Fruit fly (Drosophila melanogaster) whole organism, prepupa: ENCODE measurements around the gene mRpL13.

Source experiments
- Blimp-1 ChIP-seq: fragments of 200-800 bp; sonication (Bioruptor generic); optimal IDR thresholded peaks from 3 replicates; lab custom pipeline; 2017; ENCODE audit warnings: missing biosample characterization, missing genetic modification characterization, mild to moderate bottlenecking, moderate library complexity, missing genetic modification reagents
- CG10631 ChIP-seq: fragments of 200-800 bp; sonication (Bioruptor generic); optimal IDR thresholded peaks from 2 replicates; lab custom pipeline; 2016; ENCODE audit warnings: missing biosample characterization, missing genetic modification characterization
- CG11762 ChIP-seq: fragments of 200-800 bp; sonication (Bioruptor generic); optimal IDR thresholded peaks from 3 replicates; lab custom pipeline; 2016; ENCODE audit warnings: missing biosample characterization, missing genetic modification characterization; ENCODE audit not compliant: insufficient read depth
- CG11902 ChIP-seq: fragments of 200-800 bp; sonication (Bioruptor generic); optimal IDR thresholded peaks from 3 replicates; lab custom pipeline; 2016; ENCODE audit warnings: missing biosample characterization, missing genetic modification characterization
- CG15336 ChIP-seq: fragments of 200-800 bp; sonication (Bioruptor generic); IDR thresholded peaks from 2 replicates; pipeline ENCODE4 v1.3.6; 2022; ENCODE audit warnings: missing biosample characterization, missing genetic modification characterization
- CG1621 ChIP-seq: fragments of 200-800 bp; sonication (Bioruptor generic); optimal IDR thresholded peaks from 3 replicates; lab custom pipeline; 2018; ENCODE audit warnings: missing biosample characterization, mild to moderate bottlenecking, missing genetic modification characterization
- CG3032 ChIP-seq: fragments of 200-800 bp; optimal IDR thresholded peaks from 2 replicates; lab custom pipeline; 2019; ENCODE audit warnings: missing biosample characterization, mild to moderate bottlenecking, missing genetic modification characterization, moderate library complexity
- CG32006 ChIP-seq: fragments of 200-800 bp; sonication (Bioruptor generic); optimal IDR thresholded peaks from 3 replicates; lab custom pipeline; 2017; ENCODE audit warnings: missing biosample characterization, mild to moderate bottlenecking, missing genetic modification characterization
- CG34406 ChIP-seq: fragments of 200-800 bp; sonication (Bioruptor generic); optimal IDR thresholded peaks from 3 replicates; lab custom pipeline; 2016; ENCODE audit warnings: missing biosample characterization, missing genetic modification characterization
- CG6163 ChIP-seq: fragments of 200-800 bp; sonication (Bioruptor generic); IDR thresholded peaks from 3 replicates; pipeline ENCODE4 v1.3.6; 2022; ENCODE audit warnings: missing biosample characterization, missing genetic modification characterization
- CG6792 ChIP-seq: fragments of 200-800 bp; sonication (Bioruptor generic); optimal IDR thresholded peaks from 3 replicates; lab custom pipeline; 2016; ENCODE audit warnings: missing biosample characterization, missing genetic modification characterization
- CG8632 ChIP-seq: fragments of 200-800 bp; sonication (Bioruptor generic); optimal IDR thresholded peaks from 3 replicates; lab custom pipeline; 2016; ENCODE audit warnings: missing biosample characterization, missing genetic modification characterization
- CG9139 ChIP-seq: fragments of 200-800 bp; sonication (Bioruptor generic); optimal IDR thresholded peaks from 3 replicates; lab custom pipeline; 2017; ENCODE audit warnings: missing biosample characterization, mild to moderate bottlenecking, missing genetic modification characterization
- Ets21C ChIP-seq: fragments of 200-800 bp; sonication (Bioruptor generic); optimal IDR thresholded peaks from 3 replicates; lab custom pipeline; 2016; ENCODE audit warnings: missing biosample characterization, missing genetic modification characterization
- Ets96B ChIP-seq: fragments of 200-800 bp; optimal IDR thresholded peaks from 2 replicates; lab custom pipeline; 2019; ENCODE audit warnings: missing biosample characterization, mild to moderate bottlenecking, missing genetic modification characterization, moderate library complexity
- Gug ChIP-seq: fragments of 200-800 bp; sonication (Bioruptor generic); IDR thresholded peaks from 2 replicates; pipeline ENCODE4 v1.3.6; 2022; ENCODE audit warnings: missing biosample characterization, missing genetic modification characterization
- Hr38 ChIP-seq: sonication (Bioruptor generic); optimal IDR thresholded peaks from 2 replicates; lab custom pipeline; 2016; ENCODE audit warnings: missing biosample characterization, missing genetic modification characterization
- Hr4 ChIP-seq: fragments of 200-800 bp; sonication (Bioruptor generic); optimal IDR thresholded peaks from 3 replicates; lab custom pipeline; 2016; ENCODE audit warnings: missing biosample characterization, missing genetic modification characterization
- OdsH ChIP-seq: fragments of 200-800 bp; sonication (Bioruptor generic); optimal IDR thresholded peaks from 3 replicates; lab custom pipeline; 2016; ENCODE audit warnings: missing biosample characterization, missing genetic modification characterization
- Smox ChIP-seq: fragments of 200-800 bp; sonication (Bioruptor generic); optimal IDR thresholded peaks from 3 replicates; lab custom pipeline; 2016; ENCODE audit warnings: missing biosample characterization, missing genetic modification characterization
- Sox102F ChIP-seq: fragments of 200-800 bp; sonication (Bioruptor generic); optimal IDR thresholded peaks from 2 replicates; lab custom pipeline; 2016; ENCODE audit warnings: missing biosample characterization, mild to moderate bottlenecking, missing genetic modification characterization
- Sox14 ChIP-seq: fragments of 200-800 bp; sonication (Bioruptor generic); optimal IDR thresholded peaks from 3 replicates; lab custom pipeline; 2016; ENCODE audit warnings: missing biosample characterization, missing genetic modification characterization
- Sox15 ChIP-seq: fragments of 200-800 bp; sonication (Bioruptor generic); optimal IDR thresholded peaks from 3 replicates; lab custom pipeline; 2016; ENCODE audit warnings: missing biosample characterization, missing genetic modification characterization
- acj6 ChIP-seq: fragments of 200-800 bp; sonication (Bioruptor generic); optimal IDR thresholded peaks from 3 replicates; lab custom pipeline; 2016; ENCODE audit warnings: missing biosample characterization, missing genetic modification characterization
- cyc ChIP-seq: fragments of 200-800 bp; sonication (Bioruptor generic); optimal IDR thresholded peaks from 3 replicates; lab custom pipeline; 2016; ENCODE audit warnings: missing biosample characterization, missing genetic modification characterization
- dac ChIP-seq: fragments of 200-800 bp; sonication (Bioruptor generic); optimal IDR thresholded peaks from 2 replicates; lab custom pipeline; 2017; ENCODE audit warnings: missing biosample characterization, mild to moderate bottlenecking, missing genetic modification characterization
- dsx ChIP-seq: fragments of 200-800 bp; optimal IDR thresholded peaks from 3 replicates; lab custom pipeline; 2019; ENCODE audit warnings: missing biosample characterization, mild to moderate bottlenecking, missing genetic modification characterization, moderate library complexity; ENCODE audit not compliant: poor library complexity, severe bottlenecking
- eg ChIP-seq: fragments of 200-800 bp; sonication (Bioruptor generic); IDR thresholded peaks from 3 replicates; pipeline ENCODE4 v1.3.6; 2022; ENCODE audit warnings: missing biosample characterization, missing genetic modification characterization
- esn ChIP-seq: fragments of 200-800 bp; sonication (Bioruptor generic); optimal IDR thresholded peaks from 2 replicates; lab custom pipeline; 2016; ENCODE audit warnings: missing biosample characterization, mild to moderate bottlenecking, missing genetic modification characterization, moderate library complexity
- fd59A ChIP-seq: fragments of 200-800 bp; sonication (Bioruptor generic); optimal IDR thresholded peaks from 2 replicates; lab custom pipeline; 2017; ENCODE audit warnings: missing biosample characterization, mild to moderate bottlenecking, missing genetic modification characterization, missing genetic modification reagents
- fd85E ChIP-seq: fragments of 200-800 bp; sonication (Bioruptor generic); optimal IDR thresholded peaks from 3 replicates; lab custom pipeline; 2016; ENCODE audit warnings: missing biosample characterization, missing genetic modification characterization
- fkh ChIP-seq: fragments of 200-800 bp; sonication (Bioruptor generic); optimal IDR thresholded peaks from 3 replicates; lab custom pipeline; 2017; ENCODE audit warnings: missing biosample characterization, mild to moderate bottlenecking, missing genetic modification characterization, moderate library complexity
- lz ChIP-seq: fragments of 200-800 bp; sonication (Bioruptor generic); optimal IDR thresholded peaks from 3 replicates; lab custom pipeline; 2016; ENCODE audit warnings: missing biosample characterization, missing genetic modification characterization
- net ChIP-seq: fragments of 200-800 bp; sonication (Bioruptor generic); optimal IDR thresholded peaks from 3 replicates; lab custom pipeline; 2016; ENCODE audit warnings: missing biosample characterization, missing genetic modification characterization
- salr ChIP-seq, 2 experiments: fragments of 200-800 bp; sonication (Bioruptor generic); optimal IDR thresholded peaks; 3 replicates each; lab custom pipeline; 2016 to 2018; ENCODE audit warnings: missing biosample characterization in 2 of 2, missing genetic modification characterization in 2 of 2, mild to moderate bottlenecking in 1 of 2
- spab ChIP-seq: fragments of 200-800 bp; sonication (Bioruptor generic); optimal IDR thresholded peaks from 2 replicates; lab custom pipeline; 2017; ENCODE audit warnings: missing biosample characterization, mild to moderate bottlenecking, missing genetic modification characterization, missing genetic modification reagents
- ss ChIP-seq, 2 experiments: fragments of 200-800 bp; sonication (Bioruptor generic); optimal IDR thresholded peaks; 2 replicates in 1 of 2; 3 replicates in 1 of 2; lab custom pipeline; 2017 to 2018; ENCODE audit warnings: mild to moderate bottlenecking in 2 of 2, missing biosample characterization in 2 of 2, missing genetic modification characterization in 2 of 2, moderate library complexity in 1 of 2
- svp ChIP-seq: fragments of 200-800 bp; sonication (Bioruptor generic); peaks from one replicate; lab custom pipeline; 2016; ENCODE audit warnings: missing biosample characterization, missing genetic modification characterization
- topi ChIP-seq: fragments of 200-800 bp; sonication (Bioruptor generic); optimal IDR thresholded peaks from 3 replicates; lab custom pipeline; 2016; ENCODE audit warnings: missing biosample characterization, missing genetic modification characterization
- vri ChIP-seq: fragments of 200-800 bp; sonication (Bioruptor generic); optimal IDR thresholded peaks from 3 replicates; lab custom pipeline; 2016; ENCODE audit warnings: missing biosample characterization, mild to moderate bottlenecking, missing genetic modification characterization

The mRpL13 gene

DNA sequence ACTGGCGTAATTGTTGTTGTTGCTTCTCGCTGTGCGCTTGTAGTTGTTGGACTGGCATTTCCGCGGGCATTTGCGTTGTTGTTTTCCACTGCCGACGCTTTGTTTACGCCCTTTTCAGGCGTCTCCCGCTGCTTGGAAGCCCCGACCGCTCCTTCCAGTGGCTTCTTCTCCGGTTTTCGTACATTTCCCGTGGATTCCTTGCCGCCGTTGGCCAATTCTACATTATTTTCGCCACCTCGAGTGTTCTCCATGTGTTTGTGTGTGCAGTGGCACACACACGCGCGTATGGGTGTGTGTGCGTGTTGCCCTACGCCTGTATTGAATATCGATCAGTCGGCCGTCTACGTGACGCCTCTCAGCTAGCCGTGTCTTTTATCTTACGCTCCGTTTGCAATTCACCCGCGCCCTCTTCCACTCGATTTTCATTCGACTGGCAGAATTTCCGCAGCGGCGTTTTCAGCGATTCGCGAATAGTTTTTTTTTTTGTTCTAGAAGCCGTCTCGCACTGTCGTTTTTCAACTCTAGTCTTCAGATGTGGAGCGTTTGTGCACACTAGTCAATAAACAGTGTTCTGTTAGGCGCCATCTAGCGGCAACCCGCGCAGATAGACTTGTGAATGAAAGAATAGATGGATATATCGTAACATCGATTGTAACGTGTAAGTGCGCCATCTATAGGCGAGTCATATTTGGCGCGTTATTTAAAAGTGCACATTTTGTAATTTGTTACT lies 19.7 kb downstream of the mRpL13 start, which contains the start of gene CG10600 (continued):
- TF ChIP-seq CG15336, result 0 out of 2 replicates have a peak, but pooled peaks have one; percentile 17
- peak; percentile 42 for TF ChIP-seq CG11902 (GFP tag; lab: Kevin White, UChicago)
- TF ChIP-seq Hr4 (GFP tag; lab: Kevin White, UChicago), result no peak
- TF ChIP-seq CG11762 (GFP tag; lab: Kevin White, UChicago), result no peak
- no peak for TF ChIP-seq Hr38 (GFP tag; lab: Kevin White, UChicago)
- peak; percentile 54 to 62 for TF ChIP-seq salr (GFP tag; optimal IDR thresholded peaks at IDR 0.05; lab: Kevin White, UChicago)
- peak; percentile 50 for TF ChIP-seq CG3032
- TF ChIP-seq Ets21C (GFP tag; lab: Kevin White, UChicago), result no peak
- no peak for TF ChIP-seq Smox (GFP tag; lab: Kevin White, UChicago)
- TF ChIP-seq Sox102F, result peak; percentile 82
- peak; percentile 76 for TF ChIP-seq topi (GFP tag; lab: Kevin White, UChicago)
- peak; percentile 50 for TF ChIP-seq CG34406 (GFP tag; lab: Kevin White, UChicago)
- 0 out of 3 replicates have a peak, but pooled peaks have one; percentile 36 for TF ChIP-seq eg (GFP tag; lab: Robert Waterston, UW)
- TF ChIP-seq CG6163 (GFP tag; lab: Robert Waterston, UW), result peak; percentile 63; the same call in 2 of the 3 replicates
- peak; percentile 77 for TF ChIP-seq fkh (GFP tag; lab: Kevin White, UChicago)
- peak; percentile 65 to 73 for TF ChIP-seq ss (GFP tag; optimal IDR thresholded peaks at IDR 0.05; lab: Kevin White, UChicago)
- peak; percentile 55 for TF ChIP-seq dsx
- no peak for TF ChIP-seq CG9139 (GFP tag; lab: Kevin White, UChicago)
- TF ChIP-seq spab (GFP tag; lab: Kevin White, UChicago), result no peak
- peak; percentile 55 for TF ChIP-seq Sox15 (GFP tag; lab: Kevin White, UChicago)
- peak; percentile 72 for TF ChIP-seq net
- peak; percentile 47 for TF ChIP-seq CG8632 (GFP tag; lab: Kevin White, UChicago)
- TF ChIP-seq CG6792, result peak; percentile 75
- TF ChIP-seq Blimp-1 (GFP tag; lab: Kevin White, UChicago), result peak; percentile 19
- TF ChIP-seq CG32006, result no peak
- TF ChIP-seq esn (GFP tag; lab: Kevin White, UChicago), result peak; percentile 86
- peak; percentile 55 for TF ChIP-seq dac (GFP tag; lab: Kevin White, UChicago)
- peak; percentile 89 for TF ChIP-seq Sox14 (GFP tag; lab: Kevin White, UChicago)
- TF ChIP-seq Ets96B (tag; lab: Kevin White, UChicago), result peak; percentile 24
- TF ChIP-seq CG1621 (tag; lab: Kevin White, UChicago), result peak; percentile 51
- TF ChIP-seq fd85E (GFP tag; lab: Kevin White, UChicago), result peak; percentile 56
- no peak for TF ChIP-seq Gug
- TF ChIP-seq fd59A, result peak; percentile 37
- TF ChIP-seq lz (GFP tag; lab: Kevin White, UChicago), result peak; percentile 80
- TF ChIP-seq acj6 (GFP tag; lab: Kevin White, UChicago), result no peak
- peak; percentile 85 for TF ChIP-seq cyc (GFP tag; lab: Kevin White, UChicago)
- TF ChIP-seq CG10631 (GFP tag; lab: Kevin White, UChicago), result peak; percentile 62
- TF ChIP-seq OdsH (GFP tag; lab: Kevin White, UChicago), result peak; percentile 59
- no peak for TF ChIP-seq vri (GFP tag; lab: Kevin White, UChicago)

- TF ChIP-seq Sox15 (GFP tag; lab: Kevin White, UChicago) (no peak), svp (GFP tag; lab: Kevin White, UChicago) (peak; percentile 61)
Measured at dm6 chr2L:18834525-18834924, 24.5 kb downstream of the mRpL13 start.
